Worm (Caenorhabditis elegans) whole organism, midembryonic: Measurements from ENCODE around the gene R03H10.2.

Source experiments
- T22C8.4 ChIP-seq: fragments of 200-800 bp; sonication (Bioruptor generic); IDR thresholded peaks from 2 replicates; pipeline ENCODE4 v1.3.6; 2022; ENCODE audit warnings: missing genetic modification characterization, missing compliant biosample characterization
- cog-1 ChIP-seq: sonication (generic microtip); optimal IDR thresholded peaks from 2 replicates; lab custom pipeline; 2016; ENCODE audit warnings: missing genetic modification characterization, missing compliant biosample characterization
- flt-1 ChIP-seq: fragments of 200-800 bp; sonication (Bioruptor generic); IDR thresholded peaks from 2 replicates; pipeline ENCODE4 v1.3.6; 2022; ENCODE audit warnings: missing genetic modification characterization, missing compliant biosample characterization
- med-1 ChIP-seq: sonication (generic microtip); optimal IDR thresholded peaks from 2 replicates; lab custom pipeline; 2017; ENCODE audit warnings: missing genetic modification characterization, mild to moderate bottlenecking, missing compliant biosample characterization, antibody characterized with exemption, missing genetic modification reagents; ENCODE audit not compliant: insufficient read depth
- ref-1 ChIP-seq: fragments of 200-800 bp; sonication (Bioruptor generic); conservative IDR thresholded peaks from 2 replicates; pipeline ENCODE4 v1.3.6; 2022; ENCODE audit warnings: missing genetic modification reagents, missing genetic modification characterization, missing compliant biosample characterization
- tab-1 ChIP-seq: fragments of 200-800 bp; sonication (Bioruptor generic); IDR thresholded peaks from 2 replicates; pipeline ENCODE4 v1.3.6; 2022; ENCODE audit warnings: missing genetic modification characterization, missing compliant biosample characterization
- ztf-23 ChIP-seq: fragments of 200-800 bp; sonication (Bioruptor generic); IDR thresholded peaks from 2 replicates; pipeline ENCODE4 v1.3.6; 2022; ENCODE audit warnings: missing genetic modification reagents, missing genetic modification characterization, missing compliant biosample characterization
- ztf-29 ChIP-seq: fragments of 200-800 bp; sonication (Bioruptor generic); IDR thresholded peaks from 2 replicates; pipeline ENCODE4 v1.3.6; 2022; ENCODE audit warnings: missing genetic modification reagents, missing genetic modification characterization, missing compliant biosample characterization

ce11 chrII:4159570-4159969 lies 4.0 kb downstream of the R03H10.2 start:
- TF ChIP-seq tab-1 (GFP tag; lab: Robert Waterston, UW) (no peak), ztf-23 (no peak), flt-1 (no peak), med-1 (no peak), cog-1 (tag; lab: Kevin White, UChicago) (no peak), ztf-29 (no peak), T22C8.4 (GFP tag; lab: Robert Waterston, UW) (no peak), ref-1 (GFP tag; lab: Robert Waterston, UW) (no peak)
